Worm (Caenorhabditis elegans): ENCODE measurements around the gene C30F2.5.

Gene C30F2.5

DNA sequence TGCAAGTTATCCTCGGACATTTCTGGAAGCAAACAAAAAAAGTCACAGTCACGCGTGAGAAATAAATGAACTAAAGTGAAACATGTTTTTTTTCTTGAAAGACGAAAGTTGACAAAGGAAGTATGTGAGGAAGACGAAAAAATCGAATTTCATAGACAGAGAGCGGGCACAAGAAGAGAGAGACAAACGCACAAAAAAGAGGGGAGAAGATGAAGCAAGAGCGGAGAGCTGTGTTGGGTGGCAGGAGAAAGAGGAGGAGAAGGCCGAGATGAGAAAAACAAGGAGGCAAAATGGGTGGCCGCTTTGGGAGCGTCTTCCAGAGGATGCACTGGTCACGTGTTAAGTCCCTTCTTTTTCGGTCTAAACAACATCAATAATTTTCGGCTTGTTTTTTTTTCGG is 34.3 kb downstream of the C30F2.5 start, which contains the start of gene ZK1073.1 (continued):
- peak; percentile 18 for TF ChIP-seq lin-40 (tag; optimal IDR thresholded peaks at IDR 0.05)
- peak; percentile 44; the same call in 1 of the 2 replicates for TF ChIP-seq B0336.3 (GFP tag; IDR thresholded peaks at IDR 0.05)
- TF ChIP-seq ceh-27 (GFP tag; optimal IDR thresholded peaks at IDR 0.05): peak; percentile 14
- peak; percentile 55 for TF ChIP-seq chd-7 (tag; optimal IDR thresholded peaks at IDR 0.05)
- no peak for TF ChIP-seq ztf-6 (GFP tag; IDR thresholded peaks at IDR 0.05)
- TF ChIP-seq nhr-90 (tag; optimal IDR thresholded peaks at IDR 0.05): no peak
- no peak for TF ChIP-seq F57C9.4 (tag; optimal IDR thresholded peaks at IDR 0.05)
- no peak; the same call in 1 of the 2 replicates for TF ChIP-seq hmg-1.2 (GFP tag; IDR thresholded peaks at IDR 0.05)
- peak; percentile 2 for TF ChIP-seq ama-1 (optimal IDR thresholded peaks at IDR 0.05)
- no peak for TF ChIP-seq ama-1 (GFP tag; optimal IDR thresholded peaks at IDR 0.05)
- TF ChIP-seq K12H6.12 (tag; optimal IDR thresholded peaks at IDR 0.05): peak; percentile 81
- peak; percentile 24 for TF ChIP-seq attf-5 (GFP tag; optimal IDR thresholded peaks at IDR 0.05)
- no peak for TF ChIP-seq fkh-3 (tag; optimal IDR thresholded peaks at IDR 0.05)
- peak; percentile 95 for TF ChIP-seq zfh-2 (GFP tag; conservative IDR thresholded peaks at IDR 0.05)
- no peak for TF ChIP-seq sptf-2 (GFP tag; optimal IDR thresholded peaks at IDR 0.05)
- no peak for TF ChIP-seq egl-44 (GFP tag; IDR thresholded peaks at IDR 0.05)
- no peak for TF ChIP-seq mel-28 (tag; optimal IDR thresholded peaks at IDR 0.05; ENCODE audit: borderline replicate concordance)
- no peak for TF ChIP-seq ceh-40 (GFP tag; IDR thresholded peaks at IDR 0.05)
- TF ChIP-seq D2030.7 (GFP tag; IDR thresholded peaks at IDR 0.05): no peak
- no peak for TF ChIP-seq ets-4 (GFP tag; optimal IDR thresholded peaks at IDR 0.05)
- no peak for TF ChIP-seq Y56A3A.18 (GFP tag; IDR thresholded peaks at IDR 0.05)
- TF ChIP-seq F57A8.1 (GFP tag; optimal IDR thresholded peaks at IDR 0.05): no peak

- TF ChIP-seq F33H1.4 (GFP tag; IDR thresholded peaks at IDR 0.05) (no peak), nhr-90 (tag; optimal IDR thresholded peaks at IDR 0.05) (no peak), K12H6.12 (tag; optimal IDR thresholded peaks at IDR 0.05) (no peak), madf-8 (GFP tag; conservative IDR thresholded peaks at IDR 0.05) (no peak), Y67H2A.10 (GFP tag; conservative IDR thresholded peaks at IDR 0.05) (no peak), ztf-25 (GFP tag; IDR thresholded peaks at IDR 0.05) (no peak), T07F8.4 (tag; optimal IDR thresholded peaks at IDR 0.05) (no peak)
Observed at ce11 chrX:16130213-16130612, 35.7 kb downstream of the C30F2.5 start.

DNA sequence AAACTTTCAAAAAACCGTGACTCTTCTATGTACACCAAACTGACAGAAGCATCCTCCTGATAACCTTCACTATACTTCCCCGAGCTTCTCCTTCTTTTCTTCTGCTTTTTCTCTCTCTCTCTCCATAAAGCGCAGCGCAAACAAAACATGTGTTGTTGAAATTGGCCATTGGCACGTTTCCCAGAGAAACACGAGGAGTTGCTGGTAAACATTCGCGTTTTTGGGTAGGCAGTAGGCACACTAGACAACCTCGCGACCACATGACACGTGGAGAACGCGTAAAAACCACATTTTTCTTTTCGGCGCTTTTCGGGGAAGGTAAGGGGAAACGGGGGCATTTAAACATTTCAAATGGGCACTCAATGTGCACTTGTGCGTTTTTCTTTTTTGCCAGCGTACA is 36.6 kb downstream of the C30F2.5 start:
- TF ChIP-seq egrh-3 (GFP tag; IDR thresholded peaks at IDR 0.05) (peak; percentile 13; the same call in 1 of the 2 replicates), atf-7 (tag; optimal IDR thresholded peaks at IDR 0.05) (peak; percentile 47), K11D2.4 (GFP tag; IDR thresholded peaks at IDR 0.05) (no peak), Y95B8A.8 (GFP tag; IDR thresholded peaks at IDR 0.05) (peak; percentile 41; the same call in 1 of the 2 replicates), nfya-1 (tag; optimal IDR thresholded peaks at IDR 0.05; ENCODE audit: borderline replicate concordance, insufficient read depth) (no peak), unc-62 (GFP tag; optimal IDR thresholded peaks at IDR 0.05) (no peak), attf-5 (GFP tag; optimal IDR thresholded peaks at IDR 0.05) (peak; percentile 38), lin-54 (GFP tag; optimal IDR thresholded peaks at IDR 0.05) (peak; percentile 3), ZK185.1 (tag; optimal IDR thresholded peaks at IDR 0.05; ENCODE audit: poor library complexity, severe bottlenecking) (peak; percentile 13), mcd-1 (GFP tag; IDR thresholded peaks at IDR 0.05) (peak; percentile 25; the same call in 1 of the 2 replicates), B0035.1 (tag; optimal IDR thresholded peaks at IDR 0.05) (no peak), ccch-3 (GFP tag; optimal IDR thresholded peaks at IDR 0.05) (no peak), pha-4 (tag; optimal IDR thresholded peaks at IDR 0.05) (peak; percentile 48), aptf-3 (GFP tag; IDR thresholded peaks at IDR 0.05) (no peak), hrde-1 (tag; optimal IDR thresholded peaks at IDR 0.05; ENCODE audit: borderline replicate concordance) (no peak), nhr-80 (tag; optimal IDR thresholded peaks at IDR 0.05) (peak; percentile 72), K12H6.12 (tag; optimal IDR thresholded peaks at IDR 0.05) (peak; percentile 71), bed-2 (GFP tag; IDR thresholded peaks at IDR 0.05) (0 out of 2 replicates have a peak, but pooled peaks have one; percentile 29), zfh-2 (GFP tag; conservative IDR thresholded peaks at IDR 0.05) (peak; percentile 77), F33H1.4 (GFP tag; IDR thresholded peaks at IDR 0.05) (no peak), lin-26 (GFP tag; IDR thresholded peaks at IDR 0.05) (no peak), nfyb-1 (GFP tag; IDR thresholded peaks at IDR 0.05) (no peak), cebp-2 (GFP tag; IDR thresholded peaks at IDR 0.05) (no peak), dox-1 (GFP tag; IDR thresholded peaks at IDR 0.05) (peak; percentile 54)

Data from whole organism, young adult.